Worm (Caenorhabditis elegans) whole organism, late embryonic: ENCODE data around the gene cutl-19.

Source experiments
- K02D7.2 ChIP-seq: sonication (generic microtip); optimal IDR thresholded peaks from 2 replicates; lab custom pipeline; 2017; ENCODE audit warnings: mild to moderate bottlenecking, missing genetic modification characterization, missing compliant biosample characterization
- K09A11.1 ChIP-seq: sonication (generic microtip); optimal IDR thresholded peaks from 2 replicates; lab custom pipeline; 2017; ENCODE audit warnings: antibody characterized with exemption, mild to moderate bottlenecking, missing genetic modification characterization, missing compliant biosample characterization; ENCODE audit not compliant: insufficient read depth
- T23F11.4 ChIP-seq: fragments of 200-800 bp; sonication (Bioruptor generic); optimal IDR thresholded peaks from 2 replicates; lab custom pipeline; 2018; ENCODE audit warnings: mild to moderate bottlenecking, missing genetic modification characterization, missing compliant biosample characterization
- Y22D7AL.16 ChIP-seq: sonication (generic microtip); optimal IDR thresholded peaks from 2 replicates; lab custom pipeline; 2016; ENCODE audit warnings: missing genetic modification characterization, missing compliant biosample characterization
- ahr-1 ChIP-seq: sonication (generic microtip); optimal IDR thresholded peaks from 2 replicates; lab custom pipeline; 2016; ENCODE audit warnings: missing genetic modification characterization, missing compliant biosample characterization
- ceh-14 ChIP-seq: sonication (generic microtip); optimal IDR thresholded peaks from 2 replicates; lab custom pipeline; 2016; ENCODE audit warnings: missing genotype, missing genetic modification characterization, missing compliant biosample characterization
- ceh-19 ChIP-seq: fragments of 200-800 bp; sonication (Bioruptor generic); optimal IDR thresholded peaks from 2 replicates; lab custom pipeline; 2018; ENCODE audit warnings: mild to moderate bottlenecking, missing genetic modification characterization, missing compliant biosample characterization
- ceh-30 ChIP-seq: fragments of 150-350 bp; optimal IDR thresholded peaks from 2 replicates; lab custom pipeline; 2014; ENCODE audit warnings: missing biosample characterization, missing genetic modification characterization
- ceh-9 ChIP-seq: sonication (generic microtip); optimal IDR thresholded peaks from 2 replicates; lab custom pipeline; 2016; ENCODE audit warnings: mild to moderate bottlenecking, missing genetic modification characterization, inconsistent platforms, missing compliant biosample characterization
- che-1 ChIP-seq: sonication (generic microtip); optimal IDR thresholded peaks from 2 replicates; lab custom pipeline; 2016; ENCODE audit warnings: mild to moderate bottlenecking, missing genetic modification characterization, missing compliant biosample characterization
- dmd-4 ChIP-seq: sonication (generic microtip); optimal IDR thresholded peaks from 2 replicates; lab custom pipeline; 2016; ENCODE audit warnings: borderline replicate concordance, missing genetic modification characterization, missing compliant biosample characterization
- elt-2 ChIP-seq: sonication (generic microtip); optimal IDR thresholded peaks from 2 replicates; lab custom pipeline; 2016; ENCODE audit warnings: missing genetic modification reagents, missing genetic modification characterization, missing compliant biosample characterization
- elt-4 ChIP-seq: sonication (generic microtip); optimal IDR thresholded peaks from 2 replicates; lab custom pipeline; 2016; ENCODE audit warnings: missing genetic modification characterization, missing compliant biosample characterization
- gmeb-2 ChIP-seq: sonication (generic microtip); optimal IDR thresholded peaks from 2 replicates; lab custom pipeline; 2016; ENCODE audit warnings: missing genetic modification characterization, inconsistent platforms, missing compliant biosample characterization
- hlh-13 ChIP-seq: fragments of 200-800 bp; sonication (Bioruptor generic); optimal IDR thresholded peaks from 2 replicates; lab custom pipeline; 2018; ENCODE audit warnings: mild to moderate bottlenecking, missing genetic modification characterization, missing compliant biosample characterization
- hlh-30 ChIP-seq: sonication (generic microtip); optimal IDR thresholded peaks from 2 replicates; lab custom pipeline; 2017; ENCODE audit warnings: antibody characterized with exemption, missing genetic modification characterization, missing compliant biosample characterization; ENCODE audit not compliant: insufficient read depth
- hlh-8 ChIP-seq: sonication (generic microtip); optimal IDR thresholded peaks from 2 replicates; lab custom pipeline; 2016; ENCODE audit warnings: missing genotype, missing genetic modification characterization, missing compliant biosample characterization
- lin-11 ChIP-seq: fragments of 200-800 bp; sonication (Bioruptor generic); optimal IDR thresholded peaks from 2 replicates; lab custom pipeline; 2018; ENCODE audit warnings: mild to moderate bottlenecking, missing genetic modification characterization, missing compliant biosample characterization
- nfya-1 ChIP-seq: sonication (generic microtip); optimal IDR thresholded peaks from 2 replicates; lab custom pipeline; 2017; ENCODE audit warnings: missing genetic modification characterization, mild to moderate bottlenecking, missing compliant biosample characterization, antibody characterized with exemption, moderate library complexity
- nhr-11 ChIP-seq: fragments of 150-350 bp; optimal IDR thresholded peaks from 2 replicates; lab custom pipeline; 2014; ENCODE audit warnings: missing biosample characterization, missing genetic modification characterization
- npax-4 ChIP-seq: sonication (generic microtip); optimal IDR thresholded peaks from 2 replicates; lab custom pipeline; 2016; ENCODE audit warnings: missing genetic modification characterization, missing compliant biosample characterization
- pat-9 ChIP-seq: fragments of 200-800 bp; sonication (Bioruptor generic); optimal IDR thresholded peaks from 2 replicates; lab custom pipeline; 2018; ENCODE audit warnings: mild to moderate bottlenecking, missing genetic modification characterization, moderate library complexity, missing compliant biosample characterization
- pax-1 ChIP-seq: fragments of 150-350 bp; optimal IDR thresholded peaks from 2 replicates; lab custom pipeline; 2014; ENCODE audit warnings: missing biosample characterization, missing genetic modification characterization
- pha-4 ChIP-seq: fragments of 150-350 bp; optimal IDR thresholded peaks from 2 replicates; lab custom pipeline; 2018; ENCODE audit warnings: missing biosample characterization, missing genetic modification reagents, missing genetic modification characterization
- pros-1 ChIP-seq: fragments of 150-350 bp; optimal IDR thresholded peaks from 2 replicates; lab custom pipeline; 2014; ENCODE audit warnings: missing biosample characterization, missing genetic modification reagents, missing genetic modification characterization
- ref-2 ChIP-seq: sonication (generic microtip); optimal IDR thresholded peaks from 2 replicates; lab custom pipeline; 2016; ENCODE audit warnings: missing genetic modification characterization, missing compliant biosample characterization
- tbx-2 ChIP-seq: sonication (generic microtip); optimal IDR thresholded peaks from 2 replicates; lab custom pipeline; 2016; ENCODE audit warnings: missing genetic modification characterization, missing compliant biosample characterization
- tbx-7 ChIP-seq: sonication (generic microtip); optimal IDR thresholded peaks from 2 replicates; lab custom pipeline; 2016; ENCODE audit warnings: missing genotype, missing genetic modification characterization, missing compliant biosample characterization
- unc-42 ChIP-seq: sonication (generic microtip); optimal IDR thresholded peaks from 2 replicates; lab custom pipeline; 2016; ENCODE audit warnings: missing genotype, missing genetic modification characterization, missing compliant biosample characterization
- unc-55 ChIP-seq: sonication (generic microtip); optimal IDR thresholded peaks from 2 replicates; lab custom pipeline; 2017; ENCODE audit warnings: missing biosample characterization, missing genetic modification reagents, missing genetic modification characterization
- unc-86 ChIP-seq: sonication (generic microtip); optimal IDR thresholded peaks from 2 replicates; lab custom pipeline; 2016; ENCODE audit warnings: missing genetic modification characterization, missing compliant biosample characterization
- zip-5 ChIP-seq: sonication (generic microtip); optimal IDR thresholded peaks from 2 replicates; lab custom pipeline; 2016; ENCODE audit warnings: missing genetic modification characterization, missing compliant biosample characterization
- ztf-16 ChIP-seq: sonication (generic microtip); optimal IDR thresholded peaks from 2 replicates; lab custom pipeline; 2017; ENCODE audit warnings: missing genetic modification characterization, missing compliant biosample characterization

The cutl-19 gene

DNA sequence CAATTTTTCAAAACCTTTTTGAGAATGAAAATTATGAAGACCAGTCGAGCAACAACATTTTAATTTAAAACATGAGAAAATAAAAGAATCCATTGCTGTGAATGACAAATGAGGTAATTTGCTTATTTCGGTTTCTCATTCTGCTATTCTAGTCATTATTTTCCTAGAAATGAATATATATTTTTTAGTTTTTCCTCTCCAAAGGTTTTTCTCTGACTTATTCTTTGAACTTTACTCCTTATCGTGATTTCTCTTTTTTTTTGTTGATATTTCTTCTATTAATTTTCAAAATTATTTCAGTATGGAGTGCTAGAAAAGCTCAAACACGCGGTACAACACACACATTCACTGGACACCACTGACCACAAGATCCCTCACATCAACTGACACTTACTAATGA lies 31.8 kb downstream of the cutl-19 start, which contains the start of gene pup-2:
Gene pup-2 (plus strand): TSS at position 301 of the 400 bp plus-strand sequence.
- TF ChIP-seq tbx-7 (tag; lab: Kevin White, UChicago), result no peak
- no peak for TF ChIP-seq dmd-4 (tag; lab: Kevin White, UChicago)
- TF ChIP-seq, all 69 proteins: peak for 0

DNA sequence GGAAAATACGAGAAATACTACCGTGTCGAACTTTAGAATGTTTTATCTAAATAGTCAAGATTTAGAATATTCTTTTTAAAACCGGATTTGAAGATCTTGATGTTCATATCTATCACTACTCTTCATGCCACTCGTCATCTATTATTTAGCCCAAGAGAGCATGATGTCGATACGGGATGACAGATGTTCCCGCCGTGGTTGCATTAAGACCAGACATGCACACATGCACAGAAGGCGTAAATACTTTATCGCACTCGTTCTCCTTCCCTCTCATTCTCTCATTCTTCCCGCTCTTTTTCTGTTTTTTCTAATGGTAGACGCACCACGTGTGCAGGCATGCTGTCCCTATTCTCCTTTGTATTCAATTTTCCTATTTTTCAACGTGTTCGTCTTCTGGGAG lies 34.0 kb downstream of the cutl-19 start:
- TF ChIP-seq hlh-8 (peak; percentile 40), ceh-9 (no peak), unc-42 (tag; lab: Kevin White, UChicago) (peak; percentile 33), ceh-30 (tag; lab: Kevin White, UChicago) (no peak), nhr-11 (tag; lab: Kevin White, UChicago) (no peak), ceh-19 (GFP tag; lab: Kevin White, UChicago) (no peak), hlh-30 (tag; lab: Kevin White, UChicago) (peak; percentile 50)

DNA sequence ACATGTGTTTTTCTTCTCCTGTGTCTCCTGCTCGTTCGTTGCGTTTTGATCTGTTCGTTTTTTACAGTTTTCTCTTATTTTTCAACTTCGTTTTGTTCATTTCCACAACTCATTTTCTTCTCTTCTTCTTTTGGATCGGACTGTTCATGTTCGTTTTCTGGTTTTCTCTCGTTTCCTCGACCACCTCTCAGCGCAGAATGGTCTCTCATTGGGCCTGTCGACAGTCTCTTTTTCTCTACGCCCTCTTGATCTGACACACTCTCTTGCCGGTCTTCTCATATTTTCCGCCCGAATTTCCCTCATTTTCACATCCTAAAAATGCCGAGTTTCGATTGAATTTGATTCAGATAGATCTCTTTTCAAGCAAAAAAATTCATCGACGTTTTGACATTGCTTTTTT lies 35.8 kb downstream of the cutl-19 start:
- no peak for TF ChIP-seq T23F11.4 (GFP tag; lab: Kevin White, UChicago)
- TF ChIP-seq pha-4, result no peak
- no peak for TF ChIP-seq pat-9 (tag; lab: Kevin White, UChicago)
- no peak for TF ChIP-seq hlh-13 (GFP tag; lab: Kevin White, UChicago)
- no peak for TF ChIP-seq ahr-1 (tag; lab: Kevin White, UChicago)

DNA sequence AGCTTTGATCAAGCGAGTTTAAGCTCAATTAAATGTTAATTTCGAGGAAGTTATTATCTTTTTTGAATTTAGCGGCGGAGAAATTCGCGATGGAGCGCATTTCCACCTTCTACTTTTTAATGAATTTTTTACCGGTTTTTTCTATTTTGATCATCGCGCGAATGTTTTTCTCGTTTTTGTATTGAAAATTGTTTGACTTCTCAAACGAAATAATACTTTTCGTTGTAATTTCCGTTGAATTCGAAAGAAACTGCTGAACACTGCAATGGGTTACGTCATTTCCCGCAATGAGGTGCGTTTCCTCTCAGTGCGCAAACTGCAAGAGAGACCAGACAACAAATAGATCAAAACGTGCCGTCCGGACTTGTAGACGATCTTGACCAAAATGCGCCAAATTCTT lies 36.2 kb downstream of the cutl-19 start:
- no peak for TF ChIP-seq Y22D7AL.16
- TF ChIP-seq che-1 (tag; lab: Kevin White, UChicago), result no peak
- no peak for TF ChIP-seq pros-1
- TF ChIP-seq K02D7.2, result no peak
- no peak for TF ChIP-seq gmeb-2 (tag; lab: Kevin White, UChicago)
- TF ChIP-seq, all 69 proteins: peak for 0

DNA sequence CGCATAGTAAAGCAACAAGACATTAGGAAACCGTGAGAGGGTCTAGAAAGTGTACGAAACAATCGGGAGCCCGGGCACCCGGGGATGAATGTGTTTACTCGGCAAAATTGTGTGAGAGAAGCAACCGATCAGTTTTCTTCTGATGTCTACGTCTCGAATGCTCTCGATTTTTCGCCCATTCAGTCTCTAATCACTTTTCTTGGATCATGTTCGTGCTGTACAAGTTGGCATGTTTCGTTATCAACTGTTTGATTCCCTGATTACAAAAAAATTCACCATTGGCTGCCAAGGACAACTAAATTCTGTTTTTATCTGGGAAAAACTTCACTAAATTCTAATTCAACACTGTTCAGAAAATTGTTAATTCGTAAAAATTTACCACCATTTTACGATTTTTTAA lies 36.8 kb downstream of the cutl-19 start:
- TF ChIP-seq npax-4 (tag; lab: Kevin White, UChicago) (no peak), unc-42 (tag; lab: Kevin White, UChicago) (no peak), elt-4 (tag; lab: Kevin White, UChicago) (no peak), unc-55 (GFP tag; lab: Kevin White, UChicago) (no peak), ztf-16 (tag; lab: Kevin White, UChicago) (no peak), tbx-2 (no peak), ceh-30 (tag; lab: Kevin White, UChicago) (no peak)

DNA sequence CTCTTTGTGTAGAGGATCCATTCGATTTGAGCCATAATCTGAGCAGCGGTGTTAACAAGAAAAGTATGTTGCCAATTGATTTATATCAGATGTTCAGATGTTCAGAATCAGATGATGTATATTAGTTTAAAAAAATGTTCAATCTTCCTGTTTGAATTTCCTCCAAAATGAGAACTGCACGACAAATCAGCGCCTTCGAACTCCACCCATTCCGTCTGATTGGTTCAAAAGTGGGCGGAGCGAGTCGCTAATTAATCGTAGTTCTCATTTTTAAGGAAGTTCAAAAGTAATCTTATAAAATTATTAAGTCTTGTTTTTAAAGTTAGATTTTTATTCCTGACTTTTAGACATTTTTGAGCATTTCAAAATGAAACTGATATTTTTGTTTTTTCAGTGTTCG lies 38.2 kb downstream of the cutl-19 start:
- TF ChIP-seq ceh-14 (tag; lab: Kevin White, UChicago), result no peak
- no peak for TF ChIP-seq unc-86
- TF ChIP-seq nfya-1 (tag; lab: Kevin White, UChicago), result peak; percentile 54
- TF ChIP-seq ref-2 (tag; lab: Kevin White, UChicago), result no peak
- TF ChIP-seq elt-2 (tag; lab: Kevin White, UChicago), result no peak
- TF ChIP-seq, all 69 proteins: peak for 1

DNA sequence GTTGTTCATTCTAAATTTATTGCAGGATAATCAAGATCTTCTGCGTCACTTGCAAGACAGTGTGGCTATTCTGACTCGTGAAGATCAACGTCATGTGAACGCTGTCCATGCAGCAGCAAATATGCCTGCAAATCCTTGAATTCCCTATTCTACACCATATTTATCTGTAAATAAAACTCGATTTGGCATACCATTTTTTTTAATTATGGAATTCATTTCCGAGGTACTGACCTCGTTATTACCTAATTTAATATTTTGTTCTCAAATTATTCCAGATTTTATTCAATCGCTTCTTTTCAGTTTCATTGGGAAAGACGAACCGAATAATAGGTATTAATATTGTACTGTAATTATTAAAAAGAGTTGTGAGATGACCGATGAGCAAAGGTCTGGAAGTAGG lies 43.8 kb downstream of the cutl-19 start, which contains the start of gene cid-1:
Gene cid-1 (plus strand): TSS at position 301 of the 400 bp plus-strand sequence.
- TF ChIP-seq lin-11 (tag; lab: Kevin White, UChicago) (no peak), zip-5 (tag; lab: Kevin White, UChicago) (no peak), pax-1 (tag; lab: Kevin White, UChicago) (no peak), K09A11.1 (no peak)
